Worm (Caenorhabditis elegans): ENCODE results near the gene reps-1.
A peak's percentile ranks its signal among the peaks of the same experiment; 100 is the strongest.

reps-1 gene

DNA sequence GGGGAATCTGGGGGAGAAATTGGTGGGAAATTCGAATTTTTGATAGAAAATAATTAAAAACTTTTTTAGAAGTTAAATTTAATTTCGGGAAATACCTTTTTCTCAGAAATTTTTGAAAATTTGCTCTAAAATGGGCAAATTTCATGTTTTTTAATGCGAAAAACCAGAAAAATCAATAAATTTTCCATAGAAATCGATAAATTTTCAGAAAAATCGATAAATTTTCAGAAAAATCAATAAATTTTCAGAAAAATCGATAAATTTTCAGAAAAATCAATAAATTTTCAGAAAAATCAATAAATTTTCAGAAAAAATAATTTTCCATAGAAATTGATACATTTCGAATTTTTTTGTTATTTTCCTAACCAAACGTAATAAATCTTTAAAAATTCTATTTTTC lies 4.2 kb downstream of the reps-1 start:
- TF ChIP-seq pha-4 (tag; optimal IDR thresholded peaks at IDR 0.05) (no peak), elt-3 (tag; optimal IDR thresholded peaks at IDR 0.05) (no peak)

DNA sequence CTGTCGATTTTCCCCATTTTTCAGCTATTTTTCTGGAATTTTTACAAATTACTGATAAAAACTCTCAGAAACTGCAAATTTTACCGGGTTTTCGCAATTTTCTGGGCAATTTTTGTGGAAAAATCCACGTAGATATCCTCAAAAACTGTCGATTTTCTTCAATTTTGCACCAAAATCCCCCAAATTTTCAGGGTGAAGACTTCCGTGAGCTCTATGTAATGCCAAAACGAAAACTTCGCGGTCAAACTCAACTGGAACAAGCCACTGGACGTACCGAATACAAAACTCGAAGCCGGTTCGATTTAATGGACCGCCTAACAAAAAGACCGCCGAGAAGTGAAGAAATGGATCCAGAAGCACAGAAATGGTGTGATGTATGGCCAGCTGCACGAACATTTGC lies 8.6 kb downstream of the reps-1 start:
- no peak for TF ChIP-seq nhr-12 (tag; optimal IDR thresholded peaks at IDR 0.05)
- no peak for TF ChIP-seq lsy-2 (tag; optimal IDR thresholded peaks at IDR 0.05)
- TF ChIP-seq unc-62 (GFP tag; optimal IDR thresholded peaks at IDR 0.05) = no peak
- no peak for TF ChIP-seq ceh-83 (GFP tag; optimal IDR thresholded peaks at IDR 0.05)
- no peak for TF ChIP-seq lin-32 (GFP tag; optimal IDR thresholded peaks at IDR 0.05)
- no peak for TF ChIP-seq ces-1 (GFP tag; optimal IDR thresholded peaks at IDR 0.05)
- no peak for TF ChIP-seq elt-3 (tag; optimal IDR thresholded peaks at IDR 0.05)
- no peak for TF ChIP-seq blmp-1 (tag; optimal IDR thresholded peaks at IDR 0.05)
- no peak for TF ChIP-seq zip-8 (tag; optimal IDR thresholded peaks at IDR 0.05)
- TF ChIP-seq nhr-28 (tag; optimal IDR thresholded peaks at IDR 0.05) = no peak
- no peak for TF ChIP-seq pha-4 (tag; optimal IDR thresholded peaks at IDR 0.05)
- no peak for TF ChIP-seq nhr-237 (tag; optimal IDR thresholded peaks at IDR 0.05)
- TF ChIP-seq flh-1 (GFP tag; optimal IDR thresholded peaks at IDR 0.05) = no peak
- TF ChIP-seq mep-1 (tag; optimal IDR thresholded peaks at IDR 0.05) = no peak
- no peak for TF ChIP-seq cnd-1 (tag; optimal IDR thresholded peaks at IDR 0.05)
- TF ChIP-seq nhr-2 (tag; optimal IDR thresholded peaks at IDR 0.05) = no peak
- no peak for TF ChIP-seq nhr-76 (tag; optimal IDR thresholded peaks at IDR 0.05)
- no peak for TF ChIP-seq mab-5 (tag; optimal IDR thresholded peaks at IDR 0.05)
- no peak for TF ChIP-seq elt-1 (tag; optimal IDR thresholded peaks at IDR 0.05; ENCODE audit: borderline replicate concordance, insufficient read depth)

- TF ChIP-seq elt-3 (tag; optimal IDR thresholded peaks at IDR 0.05) (no peak), nhr-76 (tag; optimal IDR thresholded peaks at IDR 0.05) (no peak), sptf-1 (tag; optimal IDR thresholded peaks at IDR 0.05) (peak; percentile 39), lin-13 (tag; optimal IDR thresholded peaks at IDR 0.05) (peak; percentile 13), drap-1 (GFP tag; optimal IDR thresholded peaks at IDR 0.05) (peak; percentile 24), unc-39 (tag; optimal IDR thresholded peaks at IDR 0.05) (peak; percentile 21), ceh-43 (GFP tag; optimal IDR thresholded peaks at IDR 0.05) (no peak), nhr-12 (tag; optimal IDR thresholded peaks at IDR 0.05) (no peak)
These were observed 9.2 kb downstream of the reps-1 start, which contains the start of the genes mrps-35 and sws-1 for ce11 chrV:18980980-18981529. Gene mrps-35, plus strand, starts transcription at chrV:18981306. Gene sws-1, minus strand, starts transcription at chrV:18981479.

DNA sequence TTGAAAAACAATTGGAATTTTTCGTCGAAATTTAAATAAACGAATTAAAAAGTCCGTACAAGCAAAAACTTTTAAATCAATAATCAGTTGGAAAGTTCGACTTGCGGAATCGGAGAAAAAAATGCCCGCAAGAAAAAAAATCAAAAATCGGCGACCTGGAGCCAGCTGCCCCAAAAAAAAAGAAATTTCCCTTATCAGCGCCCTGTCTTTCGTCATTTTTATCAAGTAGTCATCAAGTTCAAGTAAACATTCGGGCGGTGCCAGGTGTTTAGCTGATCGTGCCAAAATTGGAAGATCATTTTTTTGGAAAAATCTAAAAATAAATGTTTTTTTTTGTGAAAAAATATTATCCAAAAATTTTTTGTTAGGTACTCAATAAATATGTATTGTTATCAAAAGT lies 12.0 kb downstream of the reps-1 start:
- TF ChIP-seq ceh-39 (tag; optimal IDR thresholded peaks at IDR 0.05) (no peak), sptf-1 (tag; optimal IDR thresholded peaks at IDR 0.05) (no peak), ceh-83 (GFP tag; optimal IDR thresholded peaks at IDR 0.05) (no peak), blmp-1 (tag; optimal IDR thresholded peaks at IDR 0.05) (no peak), nhr-28 (tag; optimal IDR thresholded peaks at IDR 0.05) (no peak), mls-2 (tag; optimal IDR thresholded peaks at IDR 0.05) (no peak), unc-62 (GFP tag; optimal IDR thresholded peaks at IDR 0.05) (no peak), hlh-1 (tag; optimal IDR thresholded peaks at IDR 0.05) (no peak)

- TF ChIP-seq ceh-83 (GFP tag; optimal IDR thresholded peaks at IDR 0.05) = no peak
- no peak for TF ChIP-seq lin-13 (tag; optimal IDR thresholded peaks at IDR 0.05)
- TF ChIP-seq ham-2 (GFP tag; optimal IDR thresholded peaks at IDR 0.05) = no peak
- TF ChIP-seq nhr-12 (tag; optimal IDR thresholded peaks at IDR 0.05) = no peak
- no peak for TF ChIP-seq cnd-1 (tag; optimal IDR thresholded peaks at IDR 0.05)
- no peak for TF ChIP-seq unc-120 (tag; optimal IDR thresholded peaks at IDR 0.05; ENCODE audit: poor library complexity, severe bottlenecking)
- no peak for TF ChIP-seq lin-32 (GFP tag; optimal IDR thresholded peaks at IDR 0.05)
- TF ChIP-seq unc-39 (tag; optimal IDR thresholded peaks at IDR 0.05) = no peak
- no peak for TF ChIP-seq lsy-2 (tag; optimal IDR thresholded peaks at IDR 0.05)
- no peak for TF ChIP-seq blmp-1 (tag; optimal IDR thresholded peaks at IDR 0.05)
These were observed 12.4 kb downstream of the reps-1 start, which contains the start of gene Y39B6A.41 for ce11 chrV:18977876-18978275. Gene Y39B6A.41, minus strand, starts transcription at chrV:18977976.

ce11 chrV:18976539-18976938 lies 13.8 kb downstream of the reps-1 start:
- TF ChIP-seq lsy-2 (tag; optimal IDR thresholded peaks at IDR 0.05) (no peak), lin-13 (tag; optimal IDR thresholded peaks at IDR 0.05) (no peak), unc-39 (tag; optimal IDR thresholded peaks at IDR 0.05) (no peak), pha-4 (tag; optimal IDR thresholded peaks at IDR 0.05) (no peak), nhr-12 (tag; optimal IDR thresholded peaks at IDR 0.05) (no peak), blmp-1 (tag; optimal IDR thresholded peaks at IDR 0.05) (no peak), mls-2 (tag; optimal IDR thresholded peaks at IDR 0.05) (no peak), mep-1 (tag; optimal IDR thresholded peaks at IDR 0.05) (no peak), zip-8 (tag; optimal IDR thresholded peaks at IDR 0.05) (no peak), elt-1 (tag; optimal IDR thresholded peaks at IDR 0.05; ENCODE audit: borderline replicate concordance, insufficient read depth) (no peak), ztf-11 (tag; optimal IDR thresholded peaks at IDR 0.05) (no peak), nhr-2 (tag; optimal IDR thresholded peaks at IDR 0.05) (no peak), ces-1 (GFP tag; optimal IDR thresholded peaks at IDR 0.05) (no peak), M03D4.4 (tag; optimal IDR thresholded peaks at IDR 0.05) (no peak), nhr-237 (tag; optimal IDR thresholded peaks at IDR 0.05) (no peak), unc-62 (GFP tag; optimal IDR thresholded peaks at IDR 0.05) (no peak), sptf-1 (tag; optimal IDR thresholded peaks at IDR 0.05) (no peak), unc-120 (tag; optimal IDR thresholded peaks at IDR 0.05; ENCODE audit: poor library complexity, severe bottlenecking) (no peak), snpc-4 (tag; optimal IDR thresholded peaks at IDR 0.05) (no peak)

Measured in whole organism, mixed stage, embryonic.